Fruit fly (Drosophila melanogaster) whole organism, prepupa: ENCODE measurements around the gene CG45218.
A peak's percentile ranks its signal among the peaks of the same experiment; 100 is the strongest.

ENCODE experiments used
- CG6163 ChIP-seq: fragments of 200-800 bp; sonication (Bioruptor generic); IDR thresholded peaks from 3 replicates; pipeline ENCODE4 v1.3.6; 2022; ENCODE audit warnings: missing biosample characterization, missing genetic modification characterization
- CG7368 ChIP-seq: fragments of 200-800 bp; sonication (Bioruptor generic); optimal IDR thresholded peaks from 3 replicates; lab custom pipeline; 2016; ENCODE audit warnings: missing biosample characterization, missing genetic modification characterization
- achi ChIP-seq: fragments of 200-800 bp; sonication (Bioruptor generic); optimal IDR thresholded peaks from 3 replicates; lab custom pipeline; 2016; ENCODE audit warnings: missing biosample characterization, missing genetic modification characterization
- dsx ChIP-seq: fragments of 200-800 bp; optimal IDR thresholded peaks from 3 replicates; lab custom pipeline; 2019; ENCODE audit warnings: missing biosample characterization, mild to moderate bottlenecking, missing genetic modification characterization, moderate library complexity; ENCODE audit not compliant: poor library complexity, severe bottlenecking

dm6 chr3R:15277926-15278869 lies 12.4 kb downstream of the CG45218 start, which contains the start of the genes MRG15 and Tm1:
- TF ChIP-seq dsx (GFP tag; lab: Kevin White, UChicago) = peak; percentile 91
- TF ChIP-seq CG6163 (GFP tag; lab: Robert Waterston, UW) = no peak
- TF ChIP-seq CG7368 (GFP tag; lab: Kevin White, UChicago) = no peak
- TF ChIP-seq achi (GFP tag; lab: Kevin White, UChicago) = no peak
